Fruit fly (Drosophila melanogaster): ENCODE measurements around the gene Tmf.

The Tmf gene

DNA sequence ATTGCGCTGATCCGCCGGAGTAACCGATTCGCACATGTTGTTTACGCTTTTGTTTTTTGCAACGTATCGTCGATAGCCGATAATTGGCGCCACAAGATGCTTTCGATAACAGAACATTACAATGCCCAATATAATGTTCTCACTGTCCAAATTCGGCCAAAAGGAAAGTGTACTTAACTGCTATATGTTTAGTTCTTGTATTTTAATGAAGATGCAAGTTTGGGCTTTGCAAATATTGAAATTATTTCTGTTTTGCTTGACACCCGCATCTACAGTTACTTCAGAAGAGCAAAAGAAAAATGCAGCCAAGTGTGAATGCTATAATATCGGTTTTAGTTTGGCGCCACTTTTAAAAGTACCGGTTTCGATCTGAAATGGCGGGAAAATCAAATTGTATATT, 8.4 kb downstream of the Tmf start (continued):
- TF ChIP-seq NK7.1 (GFP tag; optimal IDR thresholded peaks at IDR 0.05) (peak; percentile 78), dysf (GFP tag; IDR thresholded peaks at IDR 0.05) (peak; percentile 92), CG11560 (tag; IDR thresholded peaks at IDR 0.05) (peak; percentile 64), Sox100B (GFP tag; optimal IDR thresholded peaks at IDR 0.05) (peak; percentile 85), Dek (tag; optimal IDR thresholded peaks at IDR 0.05) (peak; percentile 91), CG32772 (GFP tag; IDR thresholded peaks at IDR 0.05) (peak; percentile 82), CG8359 (GFP tag; optimal IDR thresholded peaks at IDR 0.05; ENCODE audit: borderline replicate concordance) (peak; percentile 64), Dip2 (GFP tag; IDR thresholded peaks at IDR 0.05) (peak; percentile 16; the same call in 1 of the 2 replicates), CG17385 (GFP tag; optimal IDR thresholded peaks at IDR 0.05) (peak; percentile 83), HLH4C (GFP tag; IDR thresholded peaks at IDR 0.05; ENCODE audit: partially characterized antibody) (peak; percentile 60; the same call in 2 of the 3 replicates), CG13424 (tag; optimal IDR thresholded peaks at IDR 0.05) (peak; percentile 94), H15 (GFP tag; IDR thresholded peaks at IDR 0.05) (peak; percentile 78), CG10654 (GFP tag; optimal IDR thresholded peaks at IDR 0.05) (peak; percentile 90), NC2β (GFP tag; optimal IDR thresholded peaks at IDR 0.05) (peak; percentile 87), CG6689 (GFP tag; IDR thresholded peaks at IDR 0.05) (peak; percentile 91), CG1647 (GFP tag; optimal IDR thresholded peaks at IDR 0.05) (peak; percentile 92), Ets97D (GFP tag; optimal IDR thresholded peaks at IDR 0.05) (peak; percentile 86), vfl (GFP tag; optimal IDR thresholded peaks at IDR 0.05) (peak; percentile 87), HmgZ (tag; optimal IDR thresholded peaks at IDR 0.05) (peak; percentile 95), Asciz (GFP tag; optimal IDR thresholded peaks at IDR 0.05) (peak; percentile 81), nau (GFP tag; optimal IDR thresholded peaks at IDR 0.05) (peak; percentile 76), Fer1 (GFP tag; optimal IDR thresholded peaks at IDR 0.05) (peak; percentile 91), sc (optimal IDR thresholded peaks at IDR 0.05) (no peak), sc (GFP tag; optimal IDR thresholded peaks at IDR 0.05) (peak; percentile 71), pan (optimal IDR thresholded peaks at IDR 0.05) (no peak), pan (GFP tag; optimal IDR thresholded peaks at IDR 0.05 in 1 of 2, IDR thresholded peaks at IDR 0.05 in 1 of 2) (peak in 1 of 2 experiments; percentile 91), CG17568 (GFP tag; optimal IDR thresholded peaks at IDR 0.05) (no peak), crp (GFP tag; optimal IDR thresholded peaks at IDR 0.05) (peak in 1 of 2 experiments; percentile 49), Hsf (GFP tag; optimal IDR thresholded peaks at IDR 0.05) (peak; percentile 89), CG15696 (tag; optimal IDR thresholded peaks at IDR 0.05) (peak; percentile 88), sna (GFP tag; IDR thresholded peaks at IDR 0.05; ENCODE audit: partially characterized antibody) (no peak; the same call in 1 of the 2 replicates), CG4730 (GFP tag; IDR thresholded peaks at IDR 0.05) (peak; percentile 64), dm (GFP tag; optimal IDR thresholded peaks at IDR 0.05) (peak; percentile 86), gcm2 (GFP tag; optimal IDR thresholded peaks at IDR 0.05) (peak; percentile 72), Bteb2 (GFP tag; optimal IDR thresholded peaks at IDR 0.05) (peak; percentile 84), Hr3 (GFP tag; optimal IDR thresholded peaks at IDR 0.05) (peak; percentile 82), Scr (GFP tag; IDR thresholded peaks at IDR 0.05; ENCODE audit: partially characterized antibody) (peak; percentile 54), exex (tag; optimal IDR thresholded peaks at IDR 0.05) (peak; percentile 71), fd64A (GFP tag; optimal IDR thresholded peaks at IDR 0.05) (peak; percentile 58), CG11504 (tag; optimal IDR thresholded peaks at IDR 0.05) (peak; percentile 92), NC2α (GFP tag; optimal IDR thresholded peaks at IDR 0.05) (peak; percentile 71), ab (GFP tag; optimal IDR thresholded peaks at IDR 0.05) (peak; percentile 65), B-H1 (GFP tag; IDR thresholded peaks at IDR 0.05) (peak; percentile 68), CG10366 (GFP tag; IDR thresholded peaks at IDR 0.05) (peak; percentile 77), Hand (GFP tag; optimal IDR thresholded peaks at IDR 0.05) (peak; percentile 1), mirr (GFP tag; optimal IDR thresholded peaks at IDR 0.05) (peak; percentile 93), CG9797 (GFP tag; optimal IDR thresholded peaks at IDR 0.05) (peak; percentile 49), Dbx (GFP tag; IDR thresholded peaks at IDR 0.05) (peak; percentile 89), Poxn (GFP tag; IDR thresholded peaks at IDR 0.05) (peak; percentile 43; the same call in 1 of the 2 replicates), org-1 (GFP tag; optimal IDR thresholded peaks at IDR 0.05) (peak; percentile 86), CG30431 (GFP tag; optimal IDR thresholded peaks at IDR 0.05) (peak; percentile 85)

Measured in whole organism, embryonic.